Worm (Caenorhabditis elegans): Measurements from ENCODE around the gene F25B3.4.

The F25B3.4 gene

DNA sequence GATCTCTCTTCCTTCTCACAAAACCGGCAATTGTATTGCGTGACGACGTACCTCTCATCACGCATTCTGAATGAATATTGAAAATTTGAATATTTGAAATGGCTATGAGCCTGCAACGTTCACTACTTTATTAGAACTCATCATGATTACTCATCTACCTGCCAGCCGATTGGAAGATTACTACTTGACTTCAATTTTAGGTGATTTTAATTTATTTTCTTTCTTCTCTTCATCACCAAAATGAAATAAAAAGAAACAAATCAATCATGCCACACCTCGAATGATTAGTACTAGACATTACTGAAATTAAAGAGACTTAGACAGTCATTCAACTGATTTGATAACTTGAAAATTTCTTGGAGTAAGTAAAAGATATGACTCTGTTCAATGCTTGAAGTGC lies 15.7 kb upstream of the F25B3.4 start:
- TF ChIP-seq hmbx-1 (tag; optimal IDR thresholded peaks at IDR 0.05), result no peak
- no peak for TF ChIP-seq ets-7 (tag; optimal IDR thresholded peaks at IDR 0.05)
- TF ChIP-seq hnd-1 (tag; optimal IDR thresholded peaks at IDR 0.05), result no peak
- TF ChIP-seq F13C5.2 (tag; optimal IDR thresholded peaks at IDR 0.05), result no peak
- no peak for TF ChIP-seq scrt-1 (GFP tag; IDR thresholded peaks at IDR 0.05)
- TF ChIP-seq ceh-13 (GFP tag; optimal IDR thresholded peaks at IDR 0.05), result no peak
- no peak for TF ChIP-seq sea-1 (GFP tag; conservative IDR thresholded peaks at IDR 0.05)
- TF ChIP-seq B0310.2 (tag; optimal IDR thresholded peaks at IDR 0.05), result no peak
- TF ChIP-seq tra-4 (tag; optimal IDR thresholded peaks at IDR 0.05), result no peak
- TF ChIP-seq tbx-11 (GFP tag; IDR thresholded peaks at IDR 0.05), result no peak
- TF ChIP-seq flt-1 (GFP tag; IDR thresholded peaks at IDR 0.05), result no peak

- TF ChIP-seq ama-1 (optimal IDR thresholded peaks at IDR 0.05) (no peak), F13C5.2 (tag; optimal IDR thresholded peaks at IDR 0.05) (no peak), tbx-11 (GFP tag; IDR thresholded peaks at IDR 0.05) (no peak), tra-4 (tag; optimal IDR thresholded peaks at IDR 0.05) (no peak), ceh-13 (GFP tag; optimal IDR thresholded peaks at IDR 0.05) (no peak), ets-7 (tag; optimal IDR thresholded peaks at IDR 0.05) (no peak), hmg-4 (GFP tag; optimal IDR thresholded peaks at IDR 0.05) (no peak), aly-1 (tag; optimal IDR thresholded peaks at IDR 0.05) (no peak), hnd-1 (tag; optimal IDR thresholded peaks at IDR 0.05) (no peak), scrt-1 (GFP tag; IDR thresholded peaks at IDR 0.05) (no peak), tbx-37 (GFP tag; conservative IDR thresholded peaks at IDR 0.05) (no peak)
Measured at ce11 chrV:9583323-9583644, 14.7 kb upstream of the F25B3.4 start, which contains the start of gene K09G1.1. K09G1.1 (plus strand) TSS chrV:9583545.

DNA sequence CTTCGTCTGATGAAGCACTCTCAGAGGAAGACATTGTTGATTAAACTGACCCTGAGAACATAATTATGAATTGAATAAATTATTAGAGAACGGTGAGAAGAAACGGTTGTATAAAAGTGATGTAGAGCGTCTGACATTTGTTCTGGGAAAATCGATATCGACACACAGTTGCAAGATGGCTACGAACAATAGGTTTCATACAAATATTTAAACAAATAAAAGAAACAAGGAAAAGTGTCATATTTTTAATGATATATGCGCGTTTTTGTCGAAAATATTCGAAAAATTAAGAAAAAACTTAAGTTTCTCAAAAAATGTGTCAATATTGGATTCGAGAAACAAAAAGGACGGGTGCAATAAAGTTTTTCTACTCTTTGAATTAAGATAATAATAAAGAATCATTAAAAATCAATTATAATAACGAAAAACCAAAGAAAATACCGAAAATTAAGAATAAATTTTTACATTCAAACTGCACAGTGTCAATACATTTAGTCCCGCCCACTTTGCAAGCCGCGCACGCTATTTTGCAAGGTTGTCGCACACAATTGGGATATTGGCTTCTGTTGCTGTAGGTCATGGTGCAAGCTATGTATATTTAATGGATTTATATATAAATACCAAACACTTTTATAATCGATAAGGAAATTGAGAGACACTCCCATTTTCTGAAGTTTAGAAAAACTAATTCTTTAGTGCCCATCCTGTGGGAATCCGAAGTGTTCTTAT lies 14.2 kb upstream of the F25B3.4 start, which contains the start of gene rtfo-1:
TSS of gene rtfo-1 (minus strand) at position 51 of the 729 bp plus-strand sequence.
- TF ChIP-seq tra-4 (tag; optimal IDR thresholded peaks at IDR 0.05), result no peak
- TF ChIP-seq hnd-1 (tag; optimal IDR thresholded peaks at IDR 0.05), result peak; percentile 6
- peak; percentile 14; the same call in 1 of the 2 replicates for TF ChIP-seq tbx-11 (GFP tag; IDR thresholded peaks at IDR 0.05)
- TF ChIP-seq sea-1 (GFP tag; conservative IDR thresholded peaks at IDR 0.05), result no peak
- TF ChIP-seq F13C5.2 (tag; optimal IDR thresholded peaks at IDR 0.05), result peak; percentile 79
- TF ChIP-seq ceh-36 (tag; optimal IDR thresholded peaks at IDR 0.05), result peak; percentile 39
- no peak for TF ChIP-seq B0310.2 (tag; optimal IDR thresholded peaks at IDR 0.05)
- peak; percentile 50; the same call in 1 of the 2 replicates for TF ChIP-seq flt-1 (GFP tag; IDR thresholded peaks at IDR 0.05)
- TF ChIP-seq ceh-13 (GFP tag; optimal IDR thresholded peaks at IDR 0.05), result peak; percentile 42
- no peak for TF ChIP-seq aly-1 (tag; optimal IDR thresholded peaks at IDR 0.05)
- TF ChIP-seq scrt-1 (GFP tag; IDR thresholded peaks at IDR 0.05), result peak; percentile 41; the same call in 1 of the 2 replicates
- no peak for TF ChIP-seq ets-7 (tag; optimal IDR thresholded peaks at IDR 0.05)
- TF ChIP-seq ama-1 (optimal IDR thresholded peaks at IDR 0.05), result no peak
- TF ChIP-seq hmbx-1 (tag; optimal IDR thresholded peaks at IDR 0.05), result no peak
- TF ChIP-seq hmg-4 (GFP tag; optimal IDR thresholded peaks at IDR 0.05), result no peak
- peak; percentile 62 for TF ChIP-seq tbx-37 (GFP tag; conservative IDR thresholded peaks at IDR 0.05)
- TF ChIP-seq pes-1 (GFP tag; IDR thresholded peaks at IDR 0.05), result no peak; the same call in 1 of the 2 replicates

- no peak for TF ChIP-seq tbx-37 (GFP tag; conservative IDR thresholded peaks at IDR 0.05)
- no peak for TF ChIP-seq hnd-1 (tag; optimal IDR thresholded peaks at IDR 0.05)
- no peak for TF ChIP-seq B0310.2 (tag; optimal IDR thresholded peaks at IDR 0.05)
- no peak for TF ChIP-seq ama-1 (optimal IDR thresholded peaks at IDR 0.05)
Measured at ce11 chrV:9576991-9577390, 8.4 kb upstream of the F25B3.4 start, which contains the start of gene F25B3.2. F25B3.2 (plus strand) TSS chrV:9577291.

DNA sequence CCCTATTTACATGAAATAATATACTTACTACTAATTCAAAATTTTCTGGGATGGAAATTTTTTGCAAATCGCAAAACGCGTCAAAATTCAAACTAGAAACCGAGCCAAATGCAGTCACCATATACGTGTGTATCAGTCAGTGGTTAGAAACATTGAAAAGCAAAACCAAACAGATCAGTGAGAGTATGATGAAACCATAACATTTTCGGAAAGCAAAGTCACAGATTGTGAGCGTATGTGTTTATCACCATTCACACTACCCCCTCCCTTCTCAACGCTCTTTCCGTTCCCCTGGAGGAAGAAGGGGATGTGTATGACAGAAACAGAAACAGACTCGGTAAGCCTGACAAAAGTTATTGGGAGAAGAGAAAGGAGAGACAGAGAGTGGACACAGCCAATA lies 3.1 kb upstream of the F25B3.4 start:
- TF ChIP-seq tbx-11 (GFP tag; IDR thresholded peaks at IDR 0.05) (no peak), tbx-37 (GFP tag; conservative IDR thresholded peaks at IDR 0.05) (no peak), flt-1 (GFP tag; IDR thresholded peaks at IDR 0.05) (no peak)

- no peak for TF ChIP-seq ceh-13 (GFP tag; optimal IDR thresholded peaks at IDR 0.05)
- TF ChIP-seq aly-1 (tag; optimal IDR thresholded peaks at IDR 0.05), result no peak
- TF ChIP-seq sea-1 (GFP tag; conservative IDR thresholded peaks at IDR 0.05), result no peak
- no peak for TF ChIP-seq flt-1 (GFP tag; IDR thresholded peaks at IDR 0.05)
Measured at ce11 chrV:9571056-9571455, 2.4 kb upstream of the F25B3.4 start.

DNA sequence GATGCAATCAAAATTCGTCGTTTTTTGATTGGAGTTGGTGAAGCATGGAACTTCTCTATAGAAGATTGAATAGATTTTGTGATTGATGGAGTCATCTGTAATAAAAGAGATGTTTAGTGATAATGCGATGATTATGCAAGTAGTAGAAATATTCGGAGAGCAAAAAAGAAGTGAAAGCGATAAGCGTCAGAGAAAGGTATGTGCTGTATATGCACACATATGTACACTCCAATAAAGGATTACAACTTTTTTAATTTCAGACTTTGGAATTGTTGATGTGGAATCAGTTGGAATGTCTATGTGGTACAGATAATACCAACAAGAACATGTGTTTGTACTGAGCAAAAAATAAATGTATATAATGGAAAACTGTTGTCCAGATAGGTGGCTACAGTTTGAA lies 1.6 kb upstream of the F25B3.4 start, which contains the start of gene F25B3.5:
TSS of gene F25B3.5 (minus strand) at position 101 of the 400 bp plus-strand sequence.
- TF ChIP-seq hmbx-1 (tag; optimal IDR thresholded peaks at IDR 0.05) (no peak), tbx-37 (GFP tag; conservative IDR thresholded peaks at IDR 0.05) (no peak), sea-1 (GFP tag; conservative IDR thresholded peaks at IDR 0.05) (no peak), F13C5.2 (tag; optimal IDR thresholded peaks at IDR 0.05) (no peak), scrt-1 (GFP tag; IDR thresholded peaks at IDR 0.05) (no peak), hnd-1 (tag; optimal IDR thresholded peaks at IDR 0.05) (no peak), ceh-36 (tag; optimal IDR thresholded peaks at IDR 0.05) (no peak), tbx-11 (GFP tag; IDR thresholded peaks at IDR 0.05) (no peak), B0310.2 (tag; optimal IDR thresholded peaks at IDR 0.05) (no peak), pes-1 (GFP tag; IDR thresholded peaks at IDR 0.05) (no peak)

DNA sequence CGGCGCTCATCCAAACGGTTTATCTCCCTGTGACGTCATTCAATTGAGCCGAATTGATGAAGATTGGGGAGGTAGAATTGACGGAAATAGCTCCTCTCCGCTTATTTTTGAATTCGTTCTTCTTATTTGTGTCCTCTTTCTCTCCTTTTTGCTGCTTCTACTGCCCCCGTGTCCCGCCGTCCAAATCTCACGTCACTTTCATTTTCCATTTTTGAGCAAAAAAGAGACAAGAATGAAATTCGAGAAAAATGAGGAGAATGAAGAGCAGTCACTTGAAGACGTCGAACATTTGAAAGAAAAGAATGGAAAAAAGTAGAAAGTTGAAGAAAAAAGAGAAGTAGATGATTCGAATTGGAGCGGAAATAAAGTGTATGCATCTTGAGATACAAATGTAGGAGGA lies 5.0 kb downstream of the F25B3.4 start:
- no peak for TF ChIP-seq tbx-11 (GFP tag; IDR thresholded peaks at IDR 0.05)
- no peak for TF ChIP-seq tra-4 (tag; optimal IDR thresholded peaks at IDR 0.05)

Data from whole organism, early embryonic.